Worm (Caenorhabditis elegans) whole organism, early embryonic: ENCODE measurements around the gene sec-5.

Experiments used
- B0310.2 ChIP-seq: sonication (generic microtip); optimal IDR thresholded peaks from 2 replicates; lab custom pipeline; 2016; ENCODE audit warnings: mild to moderate bottlenecking, missing genetic modification characterization, missing compliant biosample characterization
- F13C5.2 ChIP-seq: sonication (generic microtip); optimal IDR thresholded peaks from 2 replicates; lab custom pipeline; 2017; ENCODE audit warnings: mild to moderate bottlenecking, missing genetic modification characterization, inconsistent platforms, missing compliant biosample characterization
- aly-1 ChIP-seq: sonication (generic microtip); optimal IDR thresholded peaks from 2 replicates; lab custom pipeline; 2016; ENCODE audit warnings: missing genetic modification characterization, missing compliant biosample characterization
- ama-1 ChIP-seq: fragments of 150-350 bp; optimal IDR thresholded peaks from 2 replicates; lab custom pipeline; 2014
- ceh-13 ChIP-seq: fragments of 200-800 bp; sonication (Bioruptor generic); optimal IDR thresholded peaks from 2 replicates; lab custom pipeline; 2018; ENCODE audit warnings: mild to moderate bottlenecking, missing genetic modification characterization, missing compliant biosample characterization
- ceh-36 ChIP-seq: sonication (generic microtip); optimal IDR thresholded peaks from 2 replicates; lab custom pipeline; 2016; ENCODE audit warnings: missing genetic modification characterization, inconsistent platforms, missing compliant biosample characterization
- ets-7 ChIP-seq: sonication (generic microtip); optimal IDR thresholded peaks from 2 replicates; lab custom pipeline; 2016; ENCODE audit warnings: missing genotype, missing genetic modification characterization, missing compliant biosample characterization
- flt-1 ChIP-seq: fragments of 200-800 bp; sonication (Bioruptor generic); IDR thresholded peaks from 2 replicates; pipeline ENCODE4 v1.3.6; 2022; ENCODE audit warnings: missing genetic modification characterization, missing compliant biosample characterization
- hmbx-1 ChIP-seq: sonication (generic microtip); optimal IDR thresholded peaks from 2 replicates; lab custom pipeline; 2016; ENCODE audit warnings: mild to moderate bottlenecking, missing genetic modification characterization, missing compliant biosample characterization
- hmg-4 ChIP-seq: fragments of 200-800 bp; sonication (Bioruptor generic); optimal IDR thresholded peaks from 2 replicates; lab custom pipeline; 2018; ENCODE audit warnings: mild to moderate bottlenecking, missing genetic modification characterization, missing compliant biosample characterization
- hnd-1 ChIP-seq: sonication (generic microtip); optimal IDR thresholded peaks from 2 replicates; lab custom pipeline; 2016; ENCODE audit warnings: missing genetic modification characterization, missing compliant biosample characterization
- pes-1 ChIP-seq: fragments of 200-800 bp; sonication (Bioruptor generic); IDR thresholded peaks from 2 replicates; pipeline ENCODE4 v1.3.6; 2022; ENCODE audit warnings: missing genetic modification reagents, missing genetic modification characterization, missing compliant biosample characterization
- scrt-1 ChIP-seq: fragments of 200-800 bp; sonication (Bioruptor generic); IDR thresholded peaks from 2 replicates; pipeline ENCODE4 v1.3.6; 2022; ENCODE audit warnings: missing genetic modification characterization, missing compliant biosample characterization
- sea-1 ChIP-seq: fragments of 200-800 bp; sonication (Bioruptor generic); conservative IDR thresholded peaks from 2 replicates; pipeline ENCODE4 v1.3.6; 2022; ENCODE audit warnings: missing genetic modification characterization, missing compliant biosample characterization
- tbx-11 ChIP-seq: fragments of 200-800 bp; sonication (Bioruptor generic); IDR thresholded peaks from 2 replicates; pipeline ENCODE4 v1.3.6; 2022; ENCODE audit warnings: missing genetic modification characterization, missing compliant biosample characterization
- tbx-37 ChIP-seq: fragments of 200-800 bp; sonication (Bioruptor generic); conservative IDR thresholded peaks from 2 replicates; pipeline ENCODE4 v1.3.6; 2022; ENCODE audit warnings: missing genetic modification reagents, missing genetic modification characterization, missing compliant biosample characterization
- tra-4 ChIP-seq: sonication (generic microtip); optimal IDR thresholded peaks from 2 replicates; lab custom pipeline; 2017; ENCODE audit warnings: missing genetic modification characterization, missing compliant biosample characterization

sec-5 gene

DNA sequence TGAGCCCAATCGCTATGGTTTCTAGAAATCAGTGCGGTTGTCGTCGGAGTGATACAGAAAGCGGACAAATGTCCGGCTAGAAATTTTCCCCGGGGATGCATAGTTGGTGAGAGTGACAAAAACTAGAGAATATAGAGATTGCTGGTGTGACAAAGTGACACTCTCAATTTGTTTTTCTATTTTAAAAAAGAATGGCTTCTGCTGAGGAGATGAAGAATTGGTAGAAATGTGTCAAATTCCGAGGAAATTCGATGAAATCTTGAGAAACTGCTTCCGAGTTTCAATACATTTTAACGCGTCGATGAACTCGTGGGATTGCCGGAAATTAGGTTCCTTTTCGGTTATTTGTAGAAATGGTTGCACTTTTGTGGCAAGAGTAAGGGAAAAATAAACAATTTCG, 17.2 kb upstream of the sec-5 start, which contains the start of gene twk-4:
Gene twk-4, minus strand, starts transcription at position 101 of the 400 bp plus-strand sequence.
- TF ChIP-seq hnd-1 (tag; lab: Kevin White, UChicago): no peak
- no peak for TF ChIP-seq tbx-37 (GFP tag; lab: Robert Waterston, UW)
- no peak for TF ChIP-seq ceh-36 (tag; lab: Kevin White, UChicago)
- no peak for TF ChIP-seq ceh-13 (GFP tag; lab: Kevin White, UChicago)
- no peak for TF ChIP-seq hmg-4 (GFP tag; lab: Kevin White, UChicago)

DNA sequence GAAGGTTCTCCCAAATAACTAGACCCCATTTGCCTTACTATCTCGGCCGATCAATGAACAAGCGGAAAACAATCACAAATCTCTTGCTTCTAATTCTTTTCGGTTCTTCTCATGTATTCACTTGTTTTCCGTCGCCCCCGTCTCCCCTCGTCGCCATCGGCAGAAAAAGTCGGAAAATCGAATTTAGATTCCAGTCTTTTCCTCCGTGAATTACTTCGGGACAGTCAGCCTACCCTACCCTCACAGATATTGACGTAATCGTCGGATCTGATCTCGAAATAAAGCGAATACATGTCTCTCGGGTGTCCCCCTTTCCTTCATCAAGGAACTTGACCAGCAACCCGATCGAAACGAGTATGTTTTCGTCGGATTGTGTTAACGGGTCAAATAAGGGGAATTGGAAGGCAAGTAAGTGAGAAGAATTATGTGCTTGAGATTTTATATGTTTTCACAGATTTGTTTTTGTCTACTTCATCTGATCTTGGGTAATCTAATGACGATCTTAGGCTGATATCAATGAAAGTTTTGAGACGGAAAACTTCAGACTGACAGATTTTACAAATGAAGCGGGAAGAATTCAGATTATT, 13.7 kb upstream of the sec-5 start:
- TF ChIP-seq B0310.2: no peak
- no peak for TF ChIP-seq tbx-37 (GFP tag; lab: Robert Waterston, UW)
- no peak for TF ChIP-seq hnd-1 (tag; lab: Kevin White, UChicago)
- no peak for TF ChIP-seq tbx-11
- TF ChIP-seq hmg-4 (GFP tag; lab: Kevin White, UChicago): no peak
- TF ChIP-seq aly-1 (tag; lab: Kevin White, UChicago): no peak
- no peak for TF ChIP-seq ceh-13 (GFP tag; lab: Kevin White, UChicago)
- no peak for TF ChIP-seq scrt-1 (GFP tag; lab: Robert Waterston, UW)
- no peak for TF ChIP-seq F13C5.2 (tag; lab: Kevin White, UChicago)
- TF ChIP-seq flt-1: no peak
- no peak for TF ChIP-seq tra-4
- TF ChIP-seq pes-1 (GFP tag; lab: Robert Waterston, UW): no peak
- TF ChIP-seq ama-1 (lab: Kevin White, UChicago): no peak
- no peak for TF ChIP-seq ceh-36 (tag; lab: Kevin White, UChicago)
- no peak for TF ChIP-seq ets-7 (tag; lab: Kevin White, UChicago)
- TF ChIP-seq hmbx-1 (tag; lab: Kevin White, UChicago): no peak

DNA sequence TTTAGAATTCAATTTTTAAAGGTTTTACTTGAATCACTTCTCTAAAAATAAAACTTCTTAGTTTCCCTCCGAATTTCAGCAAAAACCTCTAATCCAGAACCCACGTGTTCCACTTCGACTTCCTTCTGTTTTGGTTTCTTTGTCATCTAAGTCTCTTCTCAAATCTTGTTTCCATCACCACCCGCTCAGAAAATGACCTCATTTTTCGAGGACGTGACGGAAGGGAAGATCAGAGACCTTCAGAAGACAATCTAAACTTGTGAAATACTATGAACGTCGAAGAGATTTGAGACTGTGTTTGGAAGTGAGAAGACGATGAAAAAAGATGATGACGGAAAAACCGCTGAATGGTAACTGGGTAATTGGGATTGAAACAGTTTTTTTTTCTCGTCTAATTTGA, 12.7 kb upstream of the sec-5 start:
- TF ChIP-seq sea-1 (no peak), F13C5.2 (tag; lab: Kevin White, UChicago) (no peak), hnd-1 (tag; lab: Kevin White, UChicago) (no peak), tra-4 (no peak), flt-1 (no peak), tbx-37 (GFP tag; lab: Robert Waterston, UW) (no peak), ets-7 (tag; lab: Kevin White, UChicago) (no peak), ama-1 (lab: Kevin White, UChicago) (no peak), tbx-11 (no peak), aly-1 (tag; lab: Kevin White, UChicago) (no peak), hmg-4 (GFP tag; lab: Kevin White, UChicago) (no peak)

DNA sequence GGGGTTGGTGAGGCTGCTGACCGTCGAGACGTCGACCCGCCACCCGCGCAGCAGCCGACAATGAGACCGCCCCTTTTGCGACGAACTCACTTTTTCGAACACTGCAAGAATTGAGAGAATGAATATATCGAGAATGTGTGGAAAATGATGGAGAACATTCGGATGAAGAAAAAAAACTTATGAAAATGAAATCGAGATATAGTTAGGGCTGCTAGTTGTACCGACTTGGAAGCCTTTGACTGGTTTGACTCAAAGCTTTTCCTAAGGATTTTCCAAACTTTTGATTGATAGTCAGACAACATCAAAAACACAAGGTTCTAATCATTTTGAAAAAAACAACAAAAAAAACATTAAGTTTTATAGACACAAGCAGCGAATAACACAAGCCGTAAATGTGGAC, 11.4 kb upstream of the sec-5 start, which contains the start of gene sym-2:
Gene sym-2, minus strand, starts transcription at position 101 of the 400 bp plus-strand sequence.
- no peak for TF ChIP-seq pes-1 (GFP tag; lab: Robert Waterston, UW)
- no peak for TF ChIP-seq F13C5.2 (tag; lab: Kevin White, UChicago)
- TF ChIP-seq tbx-37 (GFP tag; lab: Robert Waterston, UW): no peak
- TF ChIP-seq scrt-1 (GFP tag; lab: Robert Waterston, UW): no peak
- no peak for TF ChIP-seq ceh-13 (GFP tag; lab: Kevin White, UChicago)
- TF ChIP-seq hmg-4 (GFP tag; lab: Kevin White, UChicago): no peak
- TF ChIP-seq aly-1 (tag; lab: Kevin White, UChicago): no peak
- no peak for TF ChIP-seq ets-7 (tag; lab: Kevin White, UChicago)
- TF ChIP-seq tra-4: no peak
- no peak for TF ChIP-seq hnd-1 (tag; lab: Kevin White, UChicago)
- TF ChIP-seq tbx-11: no peak
- no peak for TF ChIP-seq flt-1
- TF ChIP-seq ceh-36 (tag; lab: Kevin White, UChicago): no peak
- no peak for TF ChIP-seq B0310.2

DNA sequence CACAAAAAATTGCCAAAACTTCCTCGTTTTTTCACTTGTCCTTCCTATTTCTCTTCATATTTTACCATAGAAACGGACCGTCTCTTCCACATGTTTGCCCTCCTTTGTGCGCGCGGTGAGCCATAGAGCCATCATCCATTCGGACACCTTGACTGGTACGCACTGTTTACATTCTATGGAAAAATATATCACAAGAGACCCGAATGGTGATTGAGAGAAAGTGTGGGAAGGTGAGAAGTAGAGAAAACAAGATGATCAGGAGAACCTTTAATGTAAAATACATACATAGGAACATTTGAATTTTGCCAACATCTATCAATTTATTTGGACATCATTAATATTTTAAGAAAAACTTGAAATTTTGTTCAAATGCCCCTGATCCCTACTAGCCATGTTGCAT, 9.0 kb upstream of the sec-5 start:
- TF ChIP-seq ama-1 (lab: Kevin White, UChicago): no peak
- no peak for TF ChIP-seq hmbx-1 (tag; lab: Kevin White, UChicago)
- no peak for TF ChIP-seq ceh-13 (GFP tag; lab: Kevin White, UChicago)
- TF ChIP-seq pes-1 (GFP tag; lab: Robert Waterston, UW): no peak

DNA sequence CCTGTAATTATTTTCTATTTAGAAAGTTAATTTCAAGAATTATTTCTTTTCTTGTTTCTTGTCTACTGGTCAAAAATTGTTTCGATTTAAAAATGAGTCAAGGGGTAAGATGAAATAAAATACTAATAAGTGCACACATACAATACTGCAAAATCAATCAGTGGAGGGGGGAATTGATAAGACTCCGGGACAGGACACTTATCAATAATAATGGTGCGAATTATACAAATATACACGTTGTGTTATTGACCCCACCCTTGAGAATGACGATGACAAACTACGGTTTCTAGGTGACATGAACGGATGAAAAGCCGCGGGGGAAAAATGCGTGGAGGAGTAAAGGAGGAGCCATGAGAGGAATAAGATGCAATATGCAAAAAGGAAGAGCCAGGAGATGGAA, 4.2 kb upstream of the sec-5 start:
- TF ChIP-seq ceh-13 (GFP tag; lab: Kevin White, UChicago): no peak
- TF ChIP-seq hnd-1 (tag; lab: Kevin White, UChicago): no peak
- no peak for TF ChIP-seq ceh-36 (tag; lab: Kevin White, UChicago)
- TF ChIP-seq hmbx-1 (tag; lab: Kevin White, UChicago): no peak
- no peak for TF ChIP-seq tra-4
- no peak for TF ChIP-seq pes-1 (GFP tag; lab: Robert Waterston, UW)
- no peak for TF ChIP-seq ets-7 (tag; lab: Kevin White, UChicago)
- TF ChIP-seq tbx-11: no peak
- TF ChIP-seq flt-1: no peak
- no peak for TF ChIP-seq sea-1
- TF ChIP-seq hmg-4 (GFP tag; lab: Kevin White, UChicago): no peak
- TF ChIP-seq F13C5.2 (tag; lab: Kevin White, UChicago): no peak

DNA sequence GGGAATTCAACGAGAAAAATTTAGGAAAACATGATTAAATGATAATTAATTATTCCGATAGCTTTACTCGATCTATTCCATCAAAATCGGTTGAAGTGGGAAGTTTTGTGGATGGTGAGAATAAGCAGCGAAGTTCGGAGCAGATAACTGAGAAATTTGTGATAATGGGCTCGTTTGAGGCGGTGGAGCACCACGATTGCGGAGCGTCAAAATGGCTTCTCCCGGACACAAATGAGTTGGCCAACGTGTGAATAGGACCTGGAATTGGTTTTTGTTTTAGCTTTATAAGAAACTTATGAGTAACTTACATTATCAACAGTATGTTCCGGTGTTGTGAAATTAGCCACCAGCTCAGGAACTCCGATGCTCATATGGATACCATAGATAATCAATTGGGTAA, 1.9 kb upstream of the sec-5 start:
- TF ChIP-seq ceh-36 (tag; lab: Kevin White, UChicago) (no peak), F13C5.2 (tag; lab: Kevin White, UChicago) (no peak), pes-1 (GFP tag; lab: Robert Waterston, UW) (no peak), hmbx-1 (tag; lab: Kevin White, UChicago) (no peak), aly-1 (tag; lab: Kevin White, UChicago) (no peak), ets-7 (tag; lab: Kevin White, UChicago) (no peak)

DNA sequence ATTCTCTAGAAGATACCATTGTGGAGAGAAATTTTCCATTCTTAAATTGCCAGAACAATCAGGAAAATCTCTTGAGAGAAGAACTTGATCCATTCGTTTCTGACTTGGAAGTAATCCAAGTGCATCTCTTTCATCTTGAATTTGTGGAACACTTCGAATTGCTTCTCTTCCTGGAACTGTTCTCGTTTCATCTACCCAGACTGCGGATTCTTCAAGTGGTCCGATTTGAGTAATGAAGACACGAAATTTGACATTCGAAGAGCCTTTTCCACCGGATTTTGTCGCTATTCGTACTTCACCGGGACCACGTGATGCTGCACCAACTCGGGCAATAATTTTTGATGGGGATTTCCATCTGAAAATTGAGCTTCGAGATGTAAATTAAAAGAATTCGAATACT, 429 bp downstream of the sec-5 start:
- no peak for TF ChIP-seq B0310.2
- no peak for TF ChIP-seq tbx-11
- TF ChIP-seq tbx-37 (GFP tag; lab: Robert Waterston, UW): no peak
- TF ChIP-seq ceh-36 (tag; lab: Kevin White, UChicago): no peak
